Fruit fly (Drosophila melanogaster) whole organism, wandering third instar larva: ENCODE measurements around the gene syd.

Experiments
- Abd-B ChIP-seq: fragments of >200 bp; optimal IDR thresholded peaks from 2 replicates; lab custom pipeline; 2017; ENCODE audit warnings: missing biosample characterization, missing genetic modification characterization
- CG32264 ChIP-seq: fragments of 200-800 bp; sonication (Bioruptor generic); optimal IDR thresholded peaks from 2 replicates; lab custom pipeline; 2016; ENCODE audit warnings: missing biosample characterization, missing genetic modification characterization
- CG9705 ChIP-seq: fragments of 200-800 bp; sonication (Bioruptor generic); optimal IDR thresholded peaks from 2 replicates; lab custom pipeline; 2018; ENCODE audit warnings: missing biosample characterization, mild to moderate bottlenecking, missing genetic modification characterization
- Dfd ChIP-seq: fragments of >200 bp; optimal IDR thresholded peaks from 2 replicates; lab custom pipeline; 2017; ENCODE audit warnings: missing biosample characterization, missing genetic modification characterization
- Dif ChIP-seq: fragments of 200-275, 200-300 bp; sonication (Bioruptor generic); optimal IDR thresholded peaks from 2 replicates; lab custom pipeline; 2018; ENCODE audit warnings: missing biosample characterization, missing genetic modification characterization; ENCODE audit not compliant: partially characterized antibody
- GATAd ChIP-seq: sonication (Bioruptor generic); optimal IDR thresholded peaks from 2 replicates; lab custom pipeline; 2016; ENCODE audit warnings: missing biosample characterization, missing genetic modification characterization
- HLH106 ChIP-seq: fragments of 200-800 bp; optimal IDR thresholded peaks from 3 replicates; lab custom pipeline; 2019; ENCODE audit warnings: missing biosample characterization, mild to moderate bottlenecking, missing genetic modification characterization, moderate library complexity
- Hnf4 ChIP-seq: fragments of 200-800 bp; sonication (Bioruptor generic); optimal IDR thresholded peaks from 2 replicates; lab custom pipeline; 2016; ENCODE audit warnings: missing biosample characterization, mild to moderate bottlenecking, missing genetic modification characterization
- Hr78 ChIP-seq: fragments of >200 bp; optimal IDR thresholded peaks from 2 replicates; lab custom pipeline; 2017; ENCODE audit warnings: missing biosample characterization, missing genetic modification characterization
- Hr83 ChIP-seq: fragments of 200-300 bp; sonication (Bioruptor generic); optimal IDR thresholded peaks from 2 replicates; lab custom pipeline; 2016; ENCODE audit warnings: missing biosample characterization, mild to moderate bottlenecking, missing genetic modification characterization, moderate library complexity; ENCODE audit not compliant: poor library complexity, severe bottlenecking
- Jra ChIP-seq: sonication (Bioruptor generic); optimal IDR thresholded peaks from 2 replicates; lab custom pipeline; 2016; ENCODE audit warnings: missing biosample characterization, missing genetic modification characterization
- Mio ChIP-seq: sonication (Bioruptor generic); optimal IDR thresholded peaks from 2 replicates; lab custom pipeline; 2016; ENCODE audit warnings: missing biosample characterization, missing genetic modification characterization
- Myc ChIP-seq: fragments of >200 bp; optimal IDR thresholded peaks from 2 replicates; lab custom pipeline; 2017
- N ChIP-seq: fragments of >200 bp; optimal IDR thresholded peaks from 2 replicates; lab custom pipeline; 2018; ENCODE audit warnings: missing biosample characterization, missing external identifiers, missing genetic modification characterization
- OdsH ChIP-seq: fragments of 200-800 bp; sonication (Bioruptor generic); optimal IDR thresholded peaks from 2 replicates; lab custom pipeline; 2016; ENCODE audit warnings: missing biosample characterization, mild to moderate bottlenecking, missing genetic modification characterization
- Rel ChIP-seq, 2 experiments: fragments of 200-800 bp; sonication (Bioruptor generic) in 1 of 2; optimal IDR thresholded peaks; 2 replicates in 1 of 2; 3 replicates in 1 of 2; lab custom pipeline; 2016 to 2019; ENCODE audit warnings: mild to moderate bottlenecking in 2 of 2, missing biosample characterization in 2 of 2, missing genetic modification characterization in 2 of 2, moderate library complexity in 1 of 2
- Sp1 ChIP-seq: fragments of 200-800 bp; sonication (Bioruptor generic); optimal IDR thresholded peaks from 3 replicates; lab custom pipeline; 2019; ENCODE audit warnings: missing biosample characterization, mild to moderate bottlenecking, missing genetic modification characterization, moderate library complexity
- Vsx2 ChIP-seq: fragments of 200-300, 225-300 bp; sonication (Bioruptor generic); optimal IDR thresholded peaks from 2 replicates; lab custom pipeline; 2018; ENCODE audit warnings: missing biosample characterization, missing genetic modification characterization; ENCODE audit not compliant: partially characterized antibody
- brk ChIP-seq: fragments of 200-800 bp; sonication (Bioruptor generic); optimal IDR thresholded peaks from 2 replicates; lab custom pipeline; 2016; ENCODE audit warnings: missing biosample characterization, mild to moderate bottlenecking, missing genetic modification characterization
- dl ChIP-seq, 2 experiments: fragments of 175-275, 200-275 bp in 1 of 2; fragments of 200-275 bp in 1 of 2; sonication (Bioruptor generic); optimal IDR thresholded peaks; lab custom pipeline; 2018; ENCODE audit warnings: mild to moderate bottlenecking in 2 of 2, missing biosample characterization in 2 of 2, missing genetic modification characterization in 2 of 2, moderate library complexity in 2 of 2; ENCODE audit not compliant: partially characterized antibody in 2 of 2, insufficient read depth in 1 of 2
- dmrt93B ChIP-seq: fragments of 200-800 bp; sonication (Bioruptor generic); optimal IDR thresholded peaks from 2 replicates; lab custom pipeline; 2018; ENCODE audit warnings: missing biosample characterization, mild to moderate bottlenecking, missing genetic modification characterization
- dsf ChIP-seq: sonication (Bioruptor generic); optimal IDR thresholded peaks from 2 replicates; lab custom pipeline; 2016; ENCODE audit warnings: missing biosample characterization, missing genetic modification characterization, borderline replicate concordance
- ey ChIP-seq: fragments of 200-800 bp; sonication (Bioruptor generic); optimal IDR thresholded peaks from 2 replicates; lab custom pipeline; 2016; ENCODE audit warnings: missing biosample characterization, missing genetic modification characterization
- foxo ChIP-seq, 2 experiments: fragments of 200-800 bp; sonication (Bioruptor generic); optimal IDR thresholded peaks; 2 replicates in 1 of 2; 3 replicates in 1 of 2; lab custom pipeline; 2016 to 2017; ENCODE audit warnings: missing biosample characterization in 2 of 2, missing genetic modification characterization in 2 of 2
- fru ChIP-seq: fragments of 200-800 bp; sonication (Bioruptor generic); optimal IDR thresholded peaks from 3 replicates; lab custom pipeline; 2016; ENCODE audit warnings: missing biosample characterization, mild to moderate bottlenecking, missing genetic modification characterization
- h ChIP-seq: fragments of 200-800 bp; sonication (Bioruptor generic); optimal IDR thresholded peaks from 3 replicates; lab custom pipeline; 2016; ENCODE audit warnings: missing biosample characterization, mild to moderate bottlenecking, missing genetic modification characterization
- jim ChIP-seq: fragments of 175-275, 200-325 bp; sonication (Bioruptor generic); optimal IDR thresholded peaks from 2 replicates; lab custom pipeline; 2016; ENCODE audit warnings: missing biosample characterization, mild to moderate bottlenecking, missing genetic modification characterization
- lola ChIP-seq: fragments of >200 bp; optimal IDR thresholded peaks from 2 replicates; lab custom pipeline; 2017; ENCODE audit warnings: missing biosample characterization, missing genetic modification characterization
- pan ChIP-seq: fragments of >200 bp; optimal IDR thresholded peaks from 2 replicates; lab custom pipeline; 2017
- psq ChIP-seq: fragments of 200-800 bp; sonication (Bioruptor generic); optimal IDR thresholded peaks from 3 replicates; lab custom pipeline; 2017; ENCODE audit warnings: missing biosample characterization, mild to moderate bottlenecking, missing genetic modification characterization, moderate library complexity
- rgr ChIP-seq: fragments of 200-800 bp; sonication (Bioruptor generic); optimal IDR thresholded peaks from 3 replicates; lab custom pipeline; 2016; ENCODE audit warnings: missing biosample characterization, mild to moderate bottlenecking, missing genetic modification characterization
- sage ChIP-seq: fragments of 200-800 bp; sonication (Bioruptor generic); optimal IDR thresholded peaks from 2 replicates; lab custom pipeline; 2016; ENCODE audit warnings: missing biosample characterization, mild to moderate bottlenecking, missing genetic modification characterization
- tai ChIP-seq: sonication (Bioruptor generic); optimal IDR thresholded peaks from 2 replicates; lab custom pipeline; 2016; ENCODE audit warnings: missing biosample characterization, missing genetic modification characterization
- usp ChIP-seq: fragments of >200 bp; optimal IDR thresholded peaks from 2 replicates; lab custom pipeline; 2017; ENCODE audit warnings: missing biosample characterization, missing genetic modification characterization
- woc ChIP-seq: sonication (Bioruptor generic); optimal IDR thresholded peaks from 2 replicates; lab custom pipeline; 2016; ENCODE audit warnings: missing biosample characterization, mild to moderate bottlenecking, missing genetic modification characterization

syd gene

DNA sequence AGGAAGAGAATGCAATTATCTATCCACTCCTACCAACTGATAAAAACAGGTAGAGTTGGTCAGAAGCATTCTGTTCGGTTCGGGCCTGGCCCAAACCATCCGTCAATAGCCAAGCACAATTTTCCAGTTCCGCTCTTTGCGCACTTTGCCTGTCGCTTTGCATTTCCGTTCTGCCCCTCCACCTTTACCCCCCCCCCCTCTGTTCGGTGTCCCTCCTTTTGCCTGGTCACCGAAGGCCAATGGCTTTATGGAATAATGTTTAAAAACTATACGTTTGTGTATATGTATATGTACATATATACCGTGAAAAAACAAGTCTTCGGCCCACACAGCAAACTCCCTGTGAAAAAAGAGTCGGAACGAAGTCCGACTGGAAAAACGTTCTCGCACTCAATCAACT, 54.8 kb downstream of the syd start:
- TF ChIP-seq ey (GFP tag; lab: Kevin White, UChicago) (no peak), Dfd (GFP tag; lab: Kevin White, UChicago) (peak; percentile 18)

DNA sequence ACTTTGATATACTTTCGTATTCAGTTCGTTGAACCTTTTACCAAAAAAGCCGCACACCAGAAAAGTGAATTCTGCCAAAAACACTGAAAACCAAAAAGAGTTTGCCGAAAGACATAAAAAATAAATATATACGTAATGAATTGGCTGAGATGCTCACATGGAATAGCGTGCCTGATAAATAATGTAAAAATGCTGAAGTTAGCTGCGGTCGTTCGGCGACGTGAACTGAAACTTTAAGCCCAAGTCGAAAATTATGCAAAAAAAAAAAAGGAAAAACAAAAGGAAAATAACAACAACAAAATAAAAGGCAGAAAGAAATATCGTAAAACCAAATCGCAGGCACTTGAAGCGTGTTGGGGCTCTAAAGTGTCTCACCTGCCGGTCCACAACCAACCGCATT, 56.3 kb downstream of the syd start:
- TF ChIP-seq Hr78 (GFP tag; lab: Kevin White, UChicago) (no peak), ey (GFP tag; lab: Kevin White, UChicago) (no peak), Sp1 (GFP tag; lab: Kevin White, UChicago) (no peak), woc (GFP tag; lab: Kevin White, UChicago) (no peak), OdsH (GFP tag; lab: Kevin White, UChicago) (no peak), Hr83 (GFP tag; lab: Kevin White, UChicago) (no peak), Myc (no peak), foxo (GFP tag; optimal IDR thresholded peaks at IDR 0.05; lab: Kevin White, UChicago) (no peak), fru (GFP tag; lab: Kevin White, UChicago) (no peak), Abd-B (GFP tag; lab: Kevin White, UChicago) (no peak), CG32264 (GFP tag; lab: Kevin White, UChicago) (no peak), pan (lab: Kevin White, UChicago) (no peak), dsf (GFP tag; lab: Kevin White, UChicago) (no peak), jim (GFP tag; lab: Kevin White, UChicago) (no peak), brk (no peak), usp (GFP tag; lab: Kevin White, UChicago) (no peak), h (GFP tag; lab: Kevin White, UChicago) (no peak), tai (no peak)
- TF ChIP-seq, all 38 proteins: peak for 0

DNA sequence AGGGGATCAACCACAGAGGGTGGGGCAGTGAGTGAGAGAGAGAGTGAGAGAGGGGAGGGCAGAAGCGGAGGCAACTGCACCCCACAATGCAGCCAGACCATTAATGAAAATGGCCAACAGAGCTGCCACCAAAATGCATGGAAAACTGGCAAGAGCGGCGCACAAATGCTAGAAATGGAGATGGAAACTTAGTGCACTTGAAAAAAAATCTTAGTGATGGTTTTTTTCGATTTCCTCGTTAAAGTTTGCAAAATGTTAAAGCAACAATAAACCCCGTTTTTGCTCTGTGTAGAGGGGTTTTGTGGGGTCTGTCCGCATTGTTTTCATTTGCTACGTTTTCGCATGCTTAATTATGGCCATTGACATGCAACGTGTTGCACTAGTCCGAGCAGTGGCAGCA, 58.5 kb downstream of the syd start:
- TF ChIP-seq Hr78 (GFP tag; lab: Kevin White, UChicago) (no peak), brk (no peak), Mio (no peak), HLH106 (tag; lab: Kevin White, UChicago) (no peak), OdsH (GFP tag; lab: Kevin White, UChicago) (no peak), Vsx2 (GFP tag; lab: Kevin White, UChicago) (no peak), Rel (GFP tag; optimal IDR thresholded peaks at IDR 0.05; lab: Kevin White, UChicago) (no peak), Rel (tag; optimal IDR thresholded peaks at IDR 0.05; lab: Kevin White, UChicago) (no peak), Dfd (GFP tag; lab: Kevin White, UChicago) (no peak), ey (GFP tag; lab: Kevin White, UChicago) (no peak), rgr (GFP tag; lab: Kevin White, UChicago) (no peak), Jra (no peak), CG32264 (GFP tag; lab: Kevin White, UChicago) (no peak), pan (lab: Kevin White, UChicago) (no peak)

DNA sequence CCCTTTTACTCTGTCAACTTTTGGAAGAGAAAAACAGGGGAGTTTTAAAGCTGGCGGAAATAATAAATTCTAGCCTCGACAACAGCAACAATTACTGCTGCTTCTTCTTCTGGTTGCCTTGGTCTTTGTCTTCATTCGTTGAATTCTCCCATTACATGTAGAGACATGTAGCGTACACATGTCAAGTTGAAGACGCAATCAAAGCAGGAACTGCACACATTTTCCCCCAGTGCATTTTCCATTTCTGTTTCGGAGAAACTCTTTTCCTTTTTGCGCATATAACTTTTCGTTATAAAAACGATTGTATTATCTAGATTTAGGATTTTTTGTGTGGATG, 59.6 kb downstream of the syd start:
- TF ChIP-seq OdsH (GFP tag; lab: Kevin White, UChicago) (no peak), psq (no peak), h (GFP tag; lab: Kevin White, UChicago) (no peak), CG9705 (GFP tag; lab: Kevin White, UChicago) (no peak), dmrt93B (GFP tag; lab: Kevin White, UChicago) (no peak), Vsx2 (GFP tag; lab: Kevin White, UChicago) (no peak), Sp1 (GFP tag; lab: Kevin White, UChicago) (no peak), pan (lab: Kevin White, UChicago) (no peak), CG32264 (GFP tag; lab: Kevin White, UChicago) (no peak), Mio (no peak), Myc (no peak), N (no peak), Hr83 (GFP tag; lab: Kevin White, UChicago) (no peak), rgr (GFP tag; lab: Kevin White, UChicago) (no peak), GATAd (no peak), dsf (GFP tag; lab: Kevin White, UChicago) (no peak), fru (GFP tag; lab: Kevin White, UChicago) (no peak), usp (GFP tag; lab: Kevin White, UChicago) (no peak)

DNA sequence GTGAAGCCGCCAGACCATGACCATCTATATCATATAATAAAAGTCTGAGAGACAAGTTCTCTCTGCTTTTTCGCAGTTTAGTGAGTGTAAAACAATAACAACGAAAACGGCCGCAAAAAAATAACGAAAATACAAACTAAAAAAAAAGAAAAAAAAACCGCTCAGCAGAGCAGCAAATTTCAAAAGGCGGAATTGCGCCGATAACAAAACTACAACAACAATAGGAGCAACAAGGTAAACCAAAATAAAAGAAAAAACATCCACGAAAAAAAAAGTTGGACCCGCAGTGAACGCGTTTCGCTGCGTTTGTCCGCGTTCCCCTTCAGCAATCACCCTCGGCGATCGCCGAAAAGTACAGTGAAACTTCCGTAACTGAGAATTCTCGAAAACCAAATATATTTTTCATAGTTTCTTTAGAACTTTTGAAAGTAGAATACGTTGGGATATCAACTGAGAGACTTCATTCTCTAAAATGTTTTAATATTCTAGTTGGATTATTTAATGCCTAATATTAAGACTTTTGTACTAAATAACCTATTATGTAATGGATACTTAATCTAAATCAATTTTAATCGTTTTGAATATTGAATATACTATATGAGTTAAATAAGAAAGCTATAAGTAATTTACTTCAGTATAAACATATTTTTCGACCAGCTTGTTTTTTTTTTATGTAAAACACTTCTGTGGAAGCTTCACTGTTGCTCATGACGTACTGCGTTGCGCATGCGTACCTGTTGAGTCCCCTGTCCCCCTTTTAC, 60.1 kb downstream of the syd start:
- TF ChIP-seq dl (GFP tag; optimal IDR thresholded peaks at IDR 0.05; lab: Kevin White, UChicago; ENCODE audit: insufficient read depth in 1 of 2, partially characterized antibody in 2 of 2): no peak
- peak in 1 of 2 experiments; percentile 77 for TF ChIP-seq foxo (GFP tag; optimal IDR thresholded peaks at IDR 0.05; lab: Kevin White, UChicago)
- TF ChIP-seq rgr (GFP tag; lab: Kevin White, UChicago): peak; percentile 61
- TF ChIP-seq woc (GFP tag; lab: Kevin White, UChicago): peak; percentile 69
- peak; percentile 45 for TF ChIP-seq Hnf4 (GFP tag; lab: Kevin White, UChicago)
- TF ChIP-seq Dif: no peak
- no peak for TF ChIP-seq pan (lab: Kevin White, UChicago)
- TF ChIP-seq lola: no peak
- TF ChIP-seq Hr83 (GFP tag; lab: Kevin White, UChicago): no peak
- TF ChIP-seq brk: no peak
- TF ChIP-seq Jra: peak; percentile 63
- TF ChIP-seq jim (GFP tag; lab: Kevin White, UChicago): no peak
- TF ChIP-seq Mio: no peak
- TF ChIP-seq Rel (GFP tag; optimal IDR thresholded peaks at IDR 0.05; lab: Kevin White, UChicago): no peak
- TF ChIP-seq Rel (tag; optimal IDR thresholded peaks at IDR 0.05; lab: Kevin White, UChicago): peak; percentile 20
- peak; percentile 77 for TF ChIP-seq OdsH (GFP tag; lab: Kevin White, UChicago)
- TF ChIP-seq h (GFP tag; lab: Kevin White, UChicago): peak; percentile 70
- no peak for TF ChIP-seq Hr78 (GFP tag; lab: Kevin White, UChicago)
- no peak for TF ChIP-seq sage (GFP tag; lab: Kevin White, UChicago)
- TF ChIP-seq Abd-B (GFP tag; lab: Kevin White, UChicago): no peak
- TF ChIP-seq Dfd (GFP tag; lab: Kevin White, UChicago): no peak
